Fruit fly (Drosophila melanogaster): ENCODE measurements around the gene ifc.

Gene ifc

DNA sequence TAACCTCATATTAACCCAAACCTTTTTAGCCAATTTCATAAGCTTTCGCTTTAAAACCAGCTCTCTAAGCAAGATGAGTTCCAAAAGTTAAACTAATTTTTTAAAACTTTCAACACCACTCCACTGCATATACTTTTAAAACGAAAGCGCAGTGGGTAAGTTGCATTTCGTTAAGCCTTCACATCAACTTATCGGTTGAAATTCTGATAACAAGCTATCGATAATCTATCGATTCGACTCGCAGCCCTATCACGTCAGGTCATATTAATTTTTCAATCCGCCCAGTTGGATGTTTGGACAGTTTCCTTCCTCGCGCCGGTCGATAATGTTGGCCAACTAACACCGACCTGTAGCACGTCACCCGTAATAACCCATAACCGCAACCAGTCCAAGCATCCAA is at the start of gene ifc (continued):
- no peak for TF ChIP-seq Scr (GFP tag; IDR thresholded peaks at IDR 0.05; ENCODE audit: partially characterized antibody)
- TF ChIP-seq CG7839 (tag; optimal IDR thresholded peaks at IDR 0.05): peak; percentile 58
- peak; percentile 74 for TF ChIP-seq CoRest (tag; optimal IDR thresholded peaks at IDR 0.05)
- peak; percentile 7 for TF ChIP-seq Six4 (GFP tag; optimal IDR thresholded peaks at IDR 0.05)
- no peak for TF ChIP-seq CG6683 (GFP tag; optimal IDR thresholded peaks at IDR 0.05)
- TF ChIP-seq Chrac-16 (GFP tag; optimal IDR thresholded peaks at IDR 0.05): peak; percentile 57
- peak; percentile 69 for TF ChIP-seq YL-1 (GFP tag; optimal IDR thresholded peaks at IDR 0.05)
- TF ChIP-seq kay (GFP tag; optimal IDR thresholded peaks at IDR 0.05): peak; percentile 52
- peak; percentile 92 for TF ChIP-seq stwl (tag; optimal IDR thresholded peaks at IDR 0.05)
- no peak for TF ChIP-seq CG11504 (tag; optimal IDR thresholded peaks at IDR 0.05)
- peak; percentile 59 for TF ChIP-seq CG13775 (GFP tag; optimal IDR thresholded peaks at IDR 0.05)
- TF ChIP-seq CG2129 (GFP tag; IDR thresholded peaks at IDR 0.05; ENCODE audit: partially characterized antibody): no peak
- no peak for TF ChIP-seq CG4360 (GFP tag; IDR thresholded peaks at IDR 0.05)
- peak; percentile 40 for TF ChIP-seq CG8944 (GFP tag; optimal IDR thresholded peaks at IDR 0.05)
- no peak for TF ChIP-seq BtbVII (GFP tag; optimal IDR thresholded peaks at IDR 0.05)
- TF ChIP-seq CG11695 (GFP tag; IDR thresholded peaks at IDR 0.05): no peak
- no peak for TF ChIP-seq CG5953 (GFP tag; IDR thresholded peaks at IDR 0.05)
- no peak for TF ChIP-seq Sox100B (GFP tag; optimal IDR thresholded peaks at IDR 0.05)
- no peak for TF ChIP-seq ato (GFP tag; IDR thresholded peaks at IDR 0.05; ENCODE audit: partially characterized antibody)
- TF ChIP-seq dmrt99B (tag; optimal IDR thresholded peaks at IDR 0.05): no peak
- peak; percentile 61 for TF ChIP-seq Meics (GFP tag; optimal IDR thresholded peaks at IDR 0.05)
- no peak for TF ChIP-seq CG14965 (GFP tag; optimal IDR thresholded peaks at IDR 0.05; ENCODE audit: borderline replicate concordance)
- peak; percentile 55 for TF ChIP-seq Hsf (GFP tag; optimal IDR thresholded peaks at IDR 0.05)
- TF ChIP-seq Bteb2 (GFP tag; optimal IDR thresholded peaks at IDR 0.05): peak; percentile 47
- peak; percentile 67 to 75 for TF ChIP-seq dpn (GFP tag; optimal IDR thresholded peaks at IDR 0.05)
- no peak for TF ChIP-seq Lim3 (GFP tag; IDR thresholded peaks at IDR 0.05)
- no peak for TF ChIP-seq Hand (GFP tag; optimal IDR thresholded peaks at IDR 0.05)
- TF ChIP-seq CG18011 (GFP tag; optimal IDR thresholded peaks at IDR 0.05): peak; percentile 10
- TF ChIP-seq CG8924 (tag; optimal IDR thresholded peaks at IDR 0.05): peak; percentile 61
- TF ChIP-seq Side (GFP tag; optimal IDR thresholded peaks at IDR 0.05): peak; percentile 32
- TF ChIP-seq gfzf (GFP tag; optimal IDR thresholded peaks at IDR 0.05): peak; percentile 61
- TF ChIP-seq CG14710 (tag; optimal IDR thresholded peaks at IDR 0.05): peak; percentile 81
- peak; percentile 87 for TF ChIP-seq bcd (GFP tag; optimal IDR thresholded peaks at IDR 0.05)
- TF ChIP-seq run (tag; optimal IDR thresholded peaks at IDR 0.05): peak; percentile 22
- TF ChIP-seq CG12104 (GFP tag; optimal IDR thresholded peaks at IDR 0.05): peak; percentile 8
- TF ChIP-seq tna (GFP tag; IDR thresholded peaks at IDR 0.05; ENCODE audit: partially characterized antibody): no peak
- TF ChIP-seq HmgZ (tag; optimal IDR thresholded peaks at IDR 0.05): peak; percentile 82
- peak; percentile 36 for TF ChIP-seq CG10979 (tag; optimal IDR thresholded peaks at IDR 0.05)
- TF ChIP-seq onecut (GFP tag; IDR thresholded peaks at IDR 0.05): no peak; the same call in none of the 2 replicates
- peak; percentile 41 for TF ChIP-seq CG17359 (tag; optimal IDR thresholded peaks at IDR 0.05)
- TF ChIP-seq CG12219 (GFP tag; optimal IDR thresholded peaks at IDR 0.05): peak; percentile 5
- TF ChIP-seq CG1647 (GFP tag; optimal IDR thresholded peaks at IDR 0.05): peak; percentile 37
- TF ChIP-seq TFAM (GFP tag; optimal IDR thresholded peaks at IDR 0.05): no peak
- TF ChIP-seq disco-r (GFP tag; optimal IDR thresholded peaks at IDR 0.05): peak; percentile 19
- TF ChIP-seq CG7928 (GFP tag; optimal IDR thresholded peaks at IDR 0.05): peak; percentile 98
- TF ChIP-seq GATAe (GFP tag; conservative IDR thresholded peaks at IDR 0.05): no peak
- TF ChIP-seq CG32532 (GFP tag; IDR thresholded peaks at IDR 0.05): no peak
- peak; percentile 20 for TF ChIP-seq schlank (tag; optimal IDR thresholded peaks at IDR 0.05)
- peak; percentile 8 for TF ChIP-seq zf30C (GFP tag; optimal IDR thresholded peaks at IDR 0.05)
- TF ChIP-seq CG3163 (GFP tag; optimal IDR thresholded peaks at IDR 0.05): peak; percentile 51

Data from whole organism, embryonic.